Worm (Caenorhabditis elegans): ENCODE results near the gene doxa-1.

DNA sequence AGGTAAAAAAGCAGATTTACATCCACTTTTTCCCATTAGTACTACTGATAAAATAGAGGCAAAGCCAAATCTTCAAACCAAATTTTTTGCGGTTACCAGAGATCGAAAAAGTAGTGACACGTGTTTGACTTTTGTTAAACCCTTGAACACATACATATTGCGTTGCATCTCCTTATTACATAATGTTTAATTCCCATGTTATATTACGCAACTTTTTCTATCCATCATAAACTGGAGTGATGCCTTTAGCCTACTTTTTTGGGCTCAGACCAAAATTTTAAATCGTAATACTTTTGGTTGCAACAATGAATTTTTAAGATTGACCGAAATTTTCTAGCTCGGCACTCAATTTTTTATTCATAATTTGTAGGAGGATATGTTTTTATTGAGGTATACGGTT lies 41.1 kb downstream of the doxa-1 start:
- no peak for TF ChIP-seq ztf-1 (GFP tag; conservative IDR thresholded peaks at IDR 0.05)
- TF ChIP-seq ama-1 (optimal IDR thresholded peaks at IDR 0.05) = no peak
- TF ChIP-seq ceh-82 (tag; optimal IDR thresholded peaks at IDR 0.05) = no peak
